Worm (Caenorhabditis elegans) whole organism, mixed stage, embryonic: ENCODE measurements around the gene aly-3.

Experiments used
- lin-13 ChIP-seq: fragments of 150-350 bp; optimal IDR thresholded peaks from 2 replicates; lab custom pipeline; 2014; ENCODE audit warnings: missing biosample characterization, missing genetic modification characterization
- nhr-12 ChIP-seq: fragments of 150-350 bp; optimal IDR thresholded peaks from 2 replicates; lab custom pipeline; 2014; ENCODE audit warnings: missing biosample characterization, missing genetic modification characterization
- pha-4 ChIP-seq: fragments of 150-350 bp; optimal IDR thresholded peaks from 2 replicates; lab custom pipeline; 2018; ENCODE audit warnings: missing biosample characterization, missing genetic modification reagents, missing genetic modification characterization
- snpc-4 ChIP-seq: fragments of 150-350 bp; optimal IDR thresholded peaks from 2 replicates; lab custom pipeline; 2014; ENCODE audit warnings: missing biosample characterization, missing genetic modification characterization
- unc-39 ChIP-seq: fragments of 150-350 bp; optimal IDR thresholded peaks from 2 replicates; lab custom pipeline; 2014; ENCODE audit warnings: missing biosample characterization, missing genetic modification characterization
- ztf-11 ChIP-seq: fragments of 150-350 bp; optimal IDR thresholded peaks from 2 replicates; lab custom pipeline; 2014; ENCODE audit warnings: missing biosample characterization, missing genetic modification characterization

ce11 chrIV:12075497-12075896 lies 47.6 kb upstream of the aly-3 start, which contains the start of gene K08E4.7:
- TF ChIP-seq lin-13 (tag; lab: Kevin White, UChicago) = no peak
- no peak for TF ChIP-seq unc-39 (tag; lab: Kevin White, UChicago)
- TF ChIP-seq snpc-4 (tag; lab: Kevin White, UChicago) = no peak
- no peak for TF ChIP-seq pha-4 (tag; lab: Kevin White, UChicago)
- no peak for TF ChIP-seq nhr-12 (tag; lab: Kevin White, UChicago)
- TF ChIP-seq ztf-11 = no peak
